Worm (Caenorhabditis elegans): ENCODE measurements around the gene mrps-31.

DNA sequence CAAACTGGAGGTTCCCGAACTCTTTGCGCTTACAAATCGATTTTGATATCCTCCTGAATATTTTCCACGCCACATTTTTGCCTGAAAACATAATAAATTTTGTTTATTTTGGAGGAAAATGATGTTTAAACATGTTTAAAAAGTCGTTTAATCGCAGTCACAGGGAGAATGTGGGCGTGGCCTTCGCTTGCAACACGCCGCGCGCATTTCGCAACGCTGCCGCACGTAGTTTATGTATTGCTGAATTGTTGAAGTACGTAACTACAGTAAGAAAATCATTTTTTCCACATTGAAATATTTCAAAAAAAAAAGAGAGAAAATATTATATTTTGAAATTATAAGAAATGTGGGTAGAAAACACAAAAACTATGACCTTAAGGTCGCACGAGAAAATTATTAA is 34.1 kb upstream of the mrps-31 start, which contains the start of gene C46F11.4:
- no peak for TF ChIP-seq mab-5 (tag; optimal IDR thresholded peaks at IDR 0.05)
- peak; percentile 84 for TF ChIP-seq unc-120 (tag; optimal IDR thresholded peaks at IDR 0.05; ENCODE audit: poor library complexity, severe bottlenecking)
- no peak for TF ChIP-seq snpc-4 (tag; optimal IDR thresholded peaks at IDR 0.05)
- TF ChIP-seq hlh-1 (tag; optimal IDR thresholded peaks at IDR 0.05) = peak; percentile 84
- TF ChIP-seq ceh-39 (tag; optimal IDR thresholded peaks at IDR 0.05) = peak; percentile 9
- peak; percentile 80 for TF ChIP-seq mep-1 (tag; optimal IDR thresholded peaks at IDR 0.05)
- TF ChIP-seq lin-13 (tag; optimal IDR thresholded peaks at IDR 0.05) = peak; percentile 73
- TF ChIP-seq blmp-1 (tag; optimal IDR thresholded peaks at IDR 0.05) = peak; percentile 61
